Fruit fly (Drosophila melanogaster) whole organism, embryonic: Measurements from ENCODE around the gene CG42258.

ENCODE experiments used
- Adf1 ChIP-seq: fragments of 200-800 bp; sonication (Bioruptor generic); IDR thresholded peaks from 2 replicates; pipeline ENCODE4 v1.3.6; 2022; ENCODE audit warnings: missing biosample characterization, missing genetic modification characterization
- BtbVII ChIP-seq: fragments of 200-800 bp; sonication (Bioruptor generic); optimal IDR thresholded peaks from 3 replicates; lab custom pipeline; 2017; ENCODE audit warnings: missing biosample characterization, mild to moderate bottlenecking, missing genetic modification characterization
- CG10147 ChIP-seq: fragments of 200-800 bp; sonication (Bioruptor generic); optimal IDR thresholded peaks from 2 replicates; lab custom pipeline; 2019; ENCODE audit warnings: missing biosample characterization, mild to moderate bottlenecking, missing genetic modification characterization, moderate library complexity
- CG10274 ChIP-seq: fragments of 200-800 bp; sonication (Bioruptor generic); optimal IDR thresholded peaks from 3 replicates; lab custom pipeline; 2017; ENCODE audit warnings: missing biosample characterization, mild to moderate bottlenecking, missing genetic modification characterization
- CG10462 ChIP-seq: fragments of 200-800 bp; sonication (Bioruptor generic); optimal IDR thresholded peaks from 2 replicates; lab custom pipeline; 2016; ENCODE audit warnings: missing biosample characterization, missing genetic modification characterization
- CG10543 ChIP-seq: fragments of 200-800 bp; sonication (Bioruptor generic); optimal IDR thresholded peaks from 3 replicates; lab custom pipeline; 2017; ENCODE audit warnings: missing biosample characterization, mild to moderate bottlenecking, missing genetic modification characterization, moderate library complexity
- CG10959 ChIP-seq: fragments of 200-800 bp; sonication (Bioruptor generic); IDR thresholded peaks from 2 replicates; pipeline ENCODE4 v1.3.6; 2022; ENCODE audit warnings: missing biosample characterization, missing genetic modification characterization
- CG12391 ChIP-seq: fragments of 200-800 bp; sonication (Bioruptor generic); optimal IDR thresholded peaks from 3 replicates; lab custom pipeline; 2018; ENCODE audit warnings: missing biosample characterization, mild to moderate bottlenecking, missing genetic modification characterization, moderate library complexity
- CG12659 ChIP-seq: fragments of 200-800 bp; sonication (Bioruptor generic); optimal IDR thresholded peaks from 3 replicates; lab custom pipeline; 2017; ENCODE audit warnings: mild to moderate bottlenecking, missing biosample characterization, missing genetic modification reagents, missing genetic modification characterization
- CG1603 ChIP-seq: fragments of 200-800 bp; sonication (Bioruptor generic); optimal IDR thresholded peaks from 2 replicates; lab custom pipeline; 2019; ENCODE audit warnings: missing biosample characterization, mild to moderate bottlenecking, missing genetic modification characterization, moderate library complexity
- CG16863 ChIP-seq: fragments of 200-800 bp; sonication (Bioruptor generic); optimal IDR thresholded peaks from 3 replicates; lab custom pipeline; 2016; ENCODE audit warnings: missing biosample characterization, missing genetic modification characterization
- CG17361 ChIP-seq: fragments of 200-800 bp; sonication (Bioruptor generic); IDR thresholded peaks from 3 replicates; pipeline ENCODE4 v1.3.6; 2022; ENCODE audit warnings: missing biosample characterization, missing genetic modification characterization
- CG17802 ChIP-seq: fragments of 200-800 bp; sonication (Bioruptor generic); optimal IDR thresholded peaks from 2 replicates; lab custom pipeline; 2018; ENCODE audit warnings: missing biosample characterization, mild to moderate bottlenecking, missing genetic modification characterization, moderate library complexity
- CG18476 ChIP-seq: fragments of 200-800 bp; sonication (Bioruptor generic); optimal IDR thresholded peaks from 2 replicates; lab custom pipeline; 2016; ENCODE audit warnings: missing biosample characterization, mild to moderate bottlenecking, missing genetic modification characterization
- CG2116 ChIP-seq: fragments of 200-800 bp; sonication (Bioruptor generic); optimal IDR thresholded peaks from 3 replicates; lab custom pipeline; 2018; ENCODE audit warnings: missing biosample characterization, mild to moderate bottlenecking, missing genetic modification characterization
- CG2199 ChIP-seq: fragments of 200-800 bp; sonication (Bioruptor generic); IDR thresholded peaks from 3 replicates; pipeline ENCODE4 v1.3.6; 2022; ENCODE audit warnings: missing biosample characterization, missing genetic modification characterization
- CG31441 ChIP-seq: fragments of 200-800 bp; sonication (Bioruptor generic); IDR thresholded peaks from 2 replicates; pipeline ENCODE4 v1.3.6; 2022; ENCODE audit warnings: missing biosample characterization, missing genetic modification characterization
- CG32532 ChIP-seq: fragments of 200-800 bp; sonication (Bioruptor generic); IDR thresholded peaks from 2 replicates; pipeline ENCODE4 v1.3.6; 2022; ENCODE audit warnings: missing biosample characterization, missing genetic modification characterization
- CG3847 ChIP-seq: fragments of 200-800 bp; sonication (Bioruptor generic); IDR thresholded peaks from 2 replicates; pipeline ENCODE4 v1.3.6; 2022; ENCODE audit warnings: missing biosample characterization, missing genetic modification characterization
- CG4360 ChIP-seq: fragments of 200-800 bp; sonication (Bioruptor generic); IDR thresholded peaks from 2 replicates; pipeline ENCODE4 v1.3.6; 2022; ENCODE audit warnings: missing biosample characterization, missing genetic modification characterization
- CG6689 ChIP-seq: fragments of 200-800 bp; sonication (Bioruptor generic); IDR thresholded peaks from 2 replicates; pipeline ENCODE4 v1.3.6; 2022; ENCODE audit warnings: missing biosample characterization, missing genetic modification characterization
- CG7963 ChIP-seq: fragments of 200-800 bp; sonication (Bioruptor generic); IDR thresholded peaks from 3 replicates; pipeline ENCODE4 v1.3.6; 2022; ENCODE audit warnings: missing biosample characterization, missing genetic modification characterization; ENCODE audit not compliant: partially characterized antibody
- CG8281 ChIP-seq: fragments of 200-800 bp; sonication (Bioruptor generic); optimal IDR thresholded peaks from 2 replicates; lab custom pipeline; 2018; ENCODE audit warnings: missing biosample characterization, mild to moderate bottlenecking, missing genetic modification characterization, moderate library complexity
- CrebB ChIP-seq: fragments of 200-800 bp; sonication (Bioruptor generic); optimal IDR thresholded peaks from 3 replicates; lab custom pipeline; 2018; ENCODE audit warnings: missing biosample characterization, mild to moderate bottlenecking, missing genetic modification characterization
- Doc3 ChIP-seq: fragments of 200-800 bp; sonication (Bioruptor generic); IDR thresholded peaks from 3 replicates; pipeline ENCODE4 v1.3.6; 2022; ENCODE audit warnings: missing biosample characterization, missing genetic modification characterization; ENCODE audit not compliant: partially characterized antibody
- Gug ChIP-seq: fragments of 200-800 bp; sonication (Bioruptor generic); IDR thresholded peaks from 4 replicates; pipeline ENCODE4 v1.3.6; 2022; ENCODE audit warnings: missing biosample characterization, missing genetic modification characterization
- HHEX ChIP-seq: fragments of 200-800 bp; sonication (Bioruptor generic); optimal IDR thresholded peaks from 3 replicates; lab custom pipeline; 2017; ENCODE audit warnings: missing biosample characterization, mild to moderate bottlenecking, missing genetic modification characterization, missing genetic modification reagents
- Oaz ChIP-seq: fragments of 200-800 bp; sonication (Bioruptor generic); IDR thresholded peaks from 2 replicates; pipeline ENCODE4 v1.3.6; 2022; ENCODE audit warnings: missing biosample characterization, missing genetic modification characterization
- Sox100B ChIP-seq: fragments of 200-800 bp; sonication (Bioruptor generic); optimal IDR thresholded peaks from 3 replicates; lab custom pipeline; 2018; ENCODE audit warnings: missing biosample characterization, mild to moderate bottlenecking, missing genetic modification characterization
- YL-1 ChIP-seq: fragments of 200-800 bp; sonication (Bioruptor generic); optimal IDR thresholded peaks from 3 replicates; lab custom pipeline; 2017; ENCODE audit warnings: missing biosample characterization, mild to moderate bottlenecking, missing genetic modification characterization
- amos ChIP-seq: fragments of 200-800 bp; sonication (Bioruptor generic); IDR thresholded peaks from 2 replicates; pipeline ENCODE4 v1.3.6; 2022; ENCODE audit warnings: missing biosample characterization, missing genetic modification characterization; ENCODE audit not compliant: partially characterized antibody
- ase ChIP-seq: fragments of 200-800 bp; sonication (Bioruptor generic); IDR thresholded peaks from 3 replicates; pipeline ENCODE4 v1.3.6; 2022; ENCODE audit warnings: missing biosample characterization, missing genetic modification characterization
- ash1 ChIP-seq: fragments of 200-800 bp; sonication (Bioruptor generic); optimal IDR thresholded peaks from 2 replicates; lab custom pipeline; 2018; ENCODE audit warnings: missing biosample characterization, mild to moderate bottlenecking, missing genetic modification characterization
- ato ChIP-seq: fragments of 200-800 bp; sonication (Bioruptor generic); IDR thresholded peaks from 2 replicates; pipeline ENCODE4 v1.3.6; 2022; ENCODE audit warnings: missing biosample characterization, missing genetic modification characterization; ENCODE audit not compliant: partially characterized antibody
- corto ChIP-seq: fragments of 200-800 bp; sonication (Bioruptor generic); optimal IDR thresholded peaks from 2 replicates; lab custom pipeline; 2016; ENCODE audit warnings: missing biosample characterization, mild to moderate bottlenecking, missing genetic modification characterization, moderate library complexity
- exex ChIP-seq: fragments of 200-800 bp; sonication (Bioruptor generic); optimal IDR thresholded peaks from 4 replicates; lab custom pipeline; 2018; ENCODE audit warnings: missing biosample characterization, mild to moderate bottlenecking, missing genetic modification characterization, moderate library complexity
- fd3F ChIP-seq: fragments of 200-800 bp; sonication (Bioruptor generic); optimal IDR thresholded peaks from 2 replicates; lab custom pipeline; 2018; ENCODE audit warnings: missing biosample characterization, mild to moderate bottlenecking, missing genetic modification characterization, moderate library complexity
- gcm2 ChIP-seq: fragments of 200-800 bp; sonication (Bioruptor generic); optimal IDR thresholded peaks from 2 replicates; lab custom pipeline; 2016; ENCODE audit warnings: missing biosample characterization, missing genetic modification characterization
- gfzf ChIP-seq: fragments of 200-800 bp; sonication (Bioruptor generic); optimal IDR thresholded peaks from 2 replicates; lab custom pipeline; 2016; ENCODE audit warnings: missing biosample characterization, mild to moderate bottlenecking, missing genetic modification characterization, moderate library complexity
- gsb-n ChIP-seq: fragments of 200-800 bp; sonication (Bioruptor generic); optimal IDR thresholded peaks from 3 replicates; lab custom pipeline; 2018; ENCODE audit warnings: missing biosample characterization, mild to moderate bottlenecking, missing genetic modification characterization
- jing ChIP-seq: fragments of 200-800 bp; sonication (Bioruptor generic); optimal IDR thresholded peaks from 2 replicates; lab custom pipeline; 2018; ENCODE audit warnings: missing biosample characterization, mild to moderate bottlenecking, missing genetic modification characterization
- nmo ChIP-seq: fragments of 200-800 bp; sonication (Bioruptor generic); optimal IDR thresholded peaks from 2 replicates; lab custom pipeline; 2018; ENCODE audit warnings: missing biosample characterization, mild to moderate bottlenecking, missing genetic modification characterization, moderate library complexity
- odd ChIP-seq: fragments of 200-800 bp; sonication (Bioruptor generic); optimal IDR thresholded peaks from 2 replicates; lab custom pipeline; 2017; ENCODE audit warnings: missing biosample characterization, mild to moderate bottlenecking, missing genetic modification characterization
- pfk ChIP-seq: fragments of 200-800 bp; sonication (Bioruptor generic); optimal IDR thresholded peaks from 2 replicates; lab custom pipeline; 2018; ENCODE audit warnings: missing biosample characterization, mild to moderate bottlenecking, missing genetic modification characterization, moderate library complexity
- psq ChIP-seq: fragments of 200-800 bp; sonication (Bioruptor generic); optimal IDR thresholded peaks from 2 replicates; lab custom pipeline; 2017; ENCODE audit warnings: missing biosample characterization, missing genetic modification characterization
- schlank ChIP-seq: fragments of 200-800 bp; sonication (Bioruptor generic); optimal IDR thresholded peaks from 2 replicates; lab custom pipeline; 2018; ENCODE audit warnings: missing biosample characterization, mild to moderate bottlenecking, missing genetic modification characterization
- scrt ChIP-seq: fragments of 200-800 bp; sonication (Bioruptor generic); optimal IDR thresholded peaks from 2 replicates; lab custom pipeline; 2018; ENCODE audit warnings: missing biosample characterization, mild to moderate bottlenecking, missing genetic modification characterization, moderate library complexity
- sr ChIP-seq: fragments of 200-800 bp; sonication (Bioruptor generic); IDR thresholded peaks from 3 replicates; pipeline ENCODE4 v1.3.6; 2022; ENCODE audit warnings: missing biosample characterization, missing genetic modification characterization
- stc ChIP-seq: fragments of 200-800 bp; sonication (Bioruptor generic); IDR thresholded peaks from 2 replicates; pipeline ENCODE4 v1.3.6; 2022; ENCODE audit warnings: missing biosample characterization, missing genetic modification characterization
- wor ChIP-seq: fragments of 200-800 bp; sonication (Bioruptor generic); IDR thresholded peaks from 2 replicates; pipeline ENCODE4 v1.3.6; 2022; ENCODE audit warnings: missing biosample characterization, missing genetic modification characterization

The CG42258 gene

dm6 chrX:12496930-12497329, 33.6 kb downstream of the CG42258 start, which contains the start of gene mdu (continued):
- TF ChIP-seq CG10543 = peak; percentile 7
- TF ChIP-seq CG2199 = no peak
- no peak for TF ChIP-seq Oaz (GFP tag; lab: Robert Waterston, UW)
- peak; percentile 15 for TF ChIP-seq Sox100B (GFP tag; lab: Kevin White, UChicago)
- TF ChIP-seq CG8281 (tag; lab: Kevin White, UChicago) = no peak
- no peak for TF ChIP-seq jing (GFP tag; lab: Kevin White, UChicago)
- TF ChIP-seq psq = no peak
- TF ChIP-seq CG10274 (GFP tag; lab: Kevin White, UChicago) = no peak
- no peak for TF ChIP-seq CG4360 (GFP tag; lab: Robert Waterston, UW)
- TF ChIP-seq nmo = peak; percentile 61
- TF ChIP-seq CG7963 (GFP tag; lab: Robert Waterston, UW) = 0 out of 3 replicates have a peak, but pooled peaks have one; percentile 46
- no peak for TF ChIP-seq odd (GFP tag; lab: Kevin White, UChicago)
- peak; percentile 71 for TF ChIP-seq CG17361
- TF ChIP-seq pfk (GFP tag; lab: Kevin White, UChicago) = no peak
- TF ChIP-seq Adf1 (GFP tag; lab: Robert Waterston, UW) = peak; percentile 12; the same call in 1 of the 2 replicates
- TF ChIP-seq CG17802 = no peak
- 0 out of 2 replicates have a peak, but pooled peaks have one; percentile 35 for TF ChIP-seq CG32532 (GFP tag; lab: Robert Waterston, UW)
- TF ChIP-seq amos (GFP tag; lab: Robert Waterston, UW) = no peak; the same call in 1 of the 2 replicates
- TF ChIP-seq stc (GFP tag; lab: Robert Waterston, UW) = no peak
- TF ChIP-seq sr (GFP tag; lab: Robert Waterston, UW) = no peak
- 0 out of 2 replicates have a peak, but pooled peaks have one; percentile 14 for TF ChIP-seq ato (GFP tag; lab: Robert Waterston, UW)
- TF ChIP-seq CG10147 = no peak
- no peak for TF ChIP-seq CG1603
- TF ChIP-seq fd3F (GFP tag; lab: Kevin White, UChicago) = peak; percentile 9
- TF ChIP-seq CG16863 (GFP tag; lab: Kevin White, UChicago) = no peak
- peak; percentile 37; the same call in 1 of the 2 replicates for TF ChIP-seq CG31441
- no peak for TF ChIP-seq CG10959 (GFP tag; lab: Robert Waterston, UW)
- TF ChIP-seq CG6689 = 0 out of 2 replicates have a peak, but pooled peaks have one; percentile 21
- TF ChIP-seq CG2116 = peak; percentile 60
- TF ChIP-seq CG18476 (GFP tag; lab: Kevin White, UChicago) = no peak
- TF ChIP-seq BtbVII = no peak
- TF ChIP-seq CrebB (tag; lab: Kevin White, UChicago) = no peak
- TF ChIP-seq exex (tag; lab: Kevin White, UChicago) = no peak
- no peak for TF ChIP-seq corto (GFP tag; lab: Kevin White, UChicago)
- peak; percentile 54 for TF ChIP-seq CG3847 (GFP tag; lab: Robert Waterston, UW)
- TF ChIP-seq schlank (tag; lab: Kevin White, UChicago) = no peak
- no peak for TF ChIP-seq gcm2
- peak; percentile 49 for TF ChIP-seq CG12391 (tag; lab: Kevin White, UChicago)
- TF ChIP-seq ash1 = no peak
- no peak for TF ChIP-seq wor (GFP tag; lab: Robert Waterston, UW)
- no peak for TF ChIP-seq HHEX (GFP tag; lab: Kevin White, UChicago)
- no peak for TF ChIP-seq ase (GFP tag; lab: Robert Waterston, UW)
- TF ChIP-seq YL-1 (GFP tag; lab: Kevin White, UChicago) = no peak
- TF ChIP-seq Doc3 = no peak
- TF ChIP-seq Gug (GFP tag; lab: Robert Waterston, UW) = no peak
- no peak for TF ChIP-seq scrt
- TF ChIP-seq CG12659 = peak; percentile 36
- no peak for TF ChIP-seq CG10462 (GFP tag; lab: Kevin White, UChicago)
- TF ChIP-seq gsb-n (tag; lab: Kevin White, UChicago) = no peak
- TF ChIP-seq gfzf = no peak
